Worm (Caenorhabditis elegans): ENCODE measurements around the gene oac-40.

The oac-40 gene

ce11 chrV:9051100-9051499 is 34.5 kb downstream of the oac-40 start, which contains the start of gene C25E10.7:
TSS of gene C25E10.7 (minus strand) at chrV:9051200.
- no peak for TF ChIP-seq W03F9.2 (tag; optimal IDR thresholded peaks at IDR 0.05)
- no peak for TF ChIP-seq him-1 (tag; optimal IDR thresholded peaks at IDR 0.05)
- no peak for TF ChIP-seq dao-5 (tag; optimal IDR thresholded peaks at IDR 0.05)

- no peak for TF ChIP-seq him-1 (tag; optimal IDR thresholded peaks at IDR 0.05)
- TF ChIP-seq dao-5 (tag; optimal IDR thresholded peaks at IDR 0.05), result no peak
- TF ChIP-seq W03F9.2 (tag; optimal IDR thresholded peaks at IDR 0.05), result no peak
Measured at ce11 chrV:9053235-9053634, 36.7 kb downstream of the oac-40 start.

ce11 chrV:9053969-9054368 is 37.4 kb downstream of the oac-40 start, which contains the start of gene C25E10.8:
TSS of gene C25E10.8 (minus strand) at chrV:9054069.
- no peak for TF ChIP-seq him-1 (tag; optimal IDR thresholded peaks at IDR 0.05)
- TF ChIP-seq W03F9.2 (tag; optimal IDR thresholded peaks at IDR 0.05), result no peak
- TF ChIP-seq dao-5 (tag; optimal IDR thresholded peaks at IDR 0.05), result no peak

- TF ChIP-seq dao-5 (tag; optimal IDR thresholded peaks at IDR 0.05) (no peak), him-1 (tag; optimal IDR thresholded peaks at IDR 0.05) (no peak), W03F9.2 (tag; optimal IDR thresholded peaks at IDR 0.05) (no peak)
Measured at ce11 chrV:9054771-9055170, 38.2 kb downstream of the oac-40 start, which contains the start of gene swm-1. TSS of gene swm-1 (minus strand) at chrV:9054871.

ce11 chrV:9055644-9056043 is 39.1 kb downstream of the oac-40 start:
- no peak for TF ChIP-seq dao-5 (tag; optimal IDR thresholded peaks at IDR 0.05)
- TF ChIP-seq W03F9.2 (tag; optimal IDR thresholded peaks at IDR 0.05), result no peak
- TF ChIP-seq him-1 (tag; optimal IDR thresholded peaks at IDR 0.05), result no peak

ce11 chrV:9056253-9056652 is 39.7 kb downstream of the oac-40 start, which contains the start of gene C25E10.10:
TSS of gene C25E10.10 (minus strand) at chrV:9056353.
- no peak for TF ChIP-seq dao-5 (tag; optimal IDR thresholded peaks at IDR 0.05)
- no peak for TF ChIP-seq W03F9.2 (tag; optimal IDR thresholded peaks at IDR 0.05)
- no peak for TF ChIP-seq him-1 (tag; optimal IDR thresholded peaks at IDR 0.05)

- TF ChIP-seq dao-5 (tag; optimal IDR thresholded peaks at IDR 0.05) (no peak), W03F9.2 (tag; optimal IDR thresholded peaks at IDR 0.05) (no peak)
Measured at ce11 chrV:9058627-9059026, 42.0 kb downstream of the oac-40 start, which contains the start of gene C25E10.11. TSS of gene C25E10.11 (minus strand) at chrV:9058727.

ce11 chrV:9059468-9059867 is 42.9 kb downstream of the oac-40 start, which contains the start of the genes C25E10.16 and C25E10.13:
TSS of gene C25E10.16 (minus strand) at chrV:9059568.
TSS of gene C25E10.13 (plus strand) at chrV:9059723.
- TF ChIP-seq dao-5 (tag; optimal IDR thresholded peaks at IDR 0.05) (no peak), W03F9.2 (tag; optimal IDR thresholded peaks at IDR 0.05) (no peak)

- no peak for TF ChIP-seq him-1 (tag; optimal IDR thresholded peaks at IDR 0.05)
- no peak for TF ChIP-seq W03F9.2 (tag; optimal IDR thresholded peaks at IDR 0.05)
- no peak for TF ChIP-seq dao-5 (tag; optimal IDR thresholded peaks at IDR 0.05)
Measured at ce11 chrV:9062341-9062740, 45.8 kb downstream of the oac-40 start, which contains the start of gene C25E10.12. TSS of gene C25E10.12 (minus strand) at chrV:9062441.

- TF ChIP-seq dao-5 (tag; optimal IDR thresholded peaks at IDR 0.05), result no peak
- TF ChIP-seq W03F9.2 (tag; optimal IDR thresholded peaks at IDR 0.05), result no peak
Measured at ce11 chrV:9063134-9063533, 46.6 kb downstream of the oac-40 start.

- TF ChIP-seq W03F9.2 (tag; optimal IDR thresholded peaks at IDR 0.05) (no peak), dao-5 (tag; optimal IDR thresholded peaks at IDR 0.05) (no peak), him-1 (tag; optimal IDR thresholded peaks at IDR 0.05) (no peak)
Measured at ce11 chrV:9065001-9065400, 48.4 kb downstream of the oac-40 start.

ce11 chrV:9065915-9066314 is 49.3 kb downstream of the oac-40 start:
- TF ChIP-seq dao-5 (tag; optimal IDR thresholded peaks at IDR 0.05) (no peak), him-1 (tag; optimal IDR thresholded peaks at IDR 0.05) (no peak), W03F9.2 (tag; optimal IDR thresholded peaks at IDR 0.05) (no peak)

ce11 chrV:9067678-9068077 is 51.1 kb downstream of the oac-40 start, which contains the start of gene fip-2:
TSS of gene fip-2 (plus strand) at chrV:9067978.
- TF ChIP-seq him-1 (tag; optimal IDR thresholded peaks at IDR 0.05), result no peak
- no peak for TF ChIP-seq W03F9.2 (tag; optimal IDR thresholded peaks at IDR 0.05)
- TF ChIP-seq dao-5 (tag; optimal IDR thresholded peaks at IDR 0.05), result no peak
